Fruit fly (Drosophila melanogaster): ENCODE data around the gene RpL30.

The RpL30 gene

dm6 chr2L:19026491-19027197, 17.5 kb upstream of the RpL30 start (continued):
- TF ChIP-seq CG9797 (GFP tag; optimal IDR thresholded peaks at IDR 0.05) (no peak), jumu (GFP tag; optimal IDR thresholded peaks at IDR 0.05) (no peak), slbo (GFP tag; IDR thresholded peaks at IDR 0.05) (peak; percentile 52; the same call in 1 of the 2 replicates), Dref (GFP tag; IDR thresholded peaks at IDR 0.05) (no peak), Nf-YB (GFP tag; optimal IDR thresholded peaks at IDR 0.05) (peak; percentile 14), CG8089 (GFP tag; optimal IDR thresholded peaks at IDR 0.05) (no peak), disco-r (GFP tag; optimal IDR thresholded peaks at IDR 0.05) (no peak), CG30403 (GFP tag; optimal IDR thresholded peaks at IDR 0.05) (peak; percentile 48), CG8765 (GFP tag; IDR thresholded peaks at IDR 0.05) (no peak), stc (GFP tag; IDR thresholded peaks at IDR 0.05) (peak; percentile 22; the same call in 1 of the 2 replicates), MBD-R2 (GFP tag; IDR thresholded peaks at IDR 0.05) (no peak), GATAe (GFP tag; conservative IDR thresholded peaks at IDR 0.05) (no peak), CG11504 (tag; optimal IDR thresholded peaks at IDR 0.05) (peak; percentile 46), croc (GFP tag; conservative IDR thresholded peaks at IDR 0.05) (peak; percentile 20; the same call in 2 of the 3 replicates), pnt (GFP tag; optimal IDR thresholded peaks at IDR 0.05) (no peak), CG10543 (GFP tag; optimal IDR thresholded peaks at IDR 0.05) (peak; percentile 64), Fer3 (tag; optimal IDR thresholded peaks at IDR 0.05) (peak; percentile 32), Oaz (GFP tag; IDR thresholded peaks at IDR 0.05) (no peak), fd64A (GFP tag; optimal IDR thresholded peaks at IDR 0.05) (no peak), Dp (GFP tag; optimal IDR thresholded peaks at IDR 0.05) (no peak), kay (GFP tag; optimal IDR thresholded peaks at IDR 0.05) (no peak), CG12155 (GFP tag; optimal IDR thresholded peaks at IDR 0.05) (peak; percentile 5), NfI (GFP tag; optimal IDR thresholded peaks at IDR 0.05) (peak; percentile 65), CG18262 (tag; optimal IDR thresholded peaks at IDR 0.05) (peak; percentile 51), so (GFP tag; IDR thresholded peaks at IDR 0.05) (peak; percentile 64; the same call in 1 of the 3 replicates), gt (GFP tag; IDR thresholded peaks at IDR 0.05) (no peak), CG2875 (GFP tag; optimal IDR thresholded peaks at IDR 0.05) (peak; percentile 8), HmgD (GFP tag; optimal IDR thresholded peaks at IDR 0.05) (no peak), CG8281 (tag; optimal IDR thresholded peaks at IDR 0.05) (no peak), Bteb2 (GFP tag; optimal IDR thresholded peaks at IDR 0.05) (peak; percentile 1), stwl (tag; optimal IDR thresholded peaks at IDR 0.05) (no peak), bbx (GFP tag; IDR thresholded peaks at IDR 0.05; ENCODE audit: partially characterized antibody) (no peak), fd96Cb (tag; optimal IDR thresholded peaks at IDR 0.05) (peak; percentile 27), sna (GFP tag; IDR thresholded peaks at IDR 0.05; ENCODE audit: partially characterized antibody) (no peak), kah (GFP tag; optimal IDR thresholded peaks at IDR 0.05) (peak; percentile 28), cwo (GFP tag; optimal IDR thresholded peaks at IDR 0.05) (peak; percentile 68), Elba2 (GFP tag; optimal IDR thresholded peaks at IDR 0.05) (no peak), CG6254 (GFP tag; optimal IDR thresholded peaks at IDR 0.05) (no peak), Ets97D (GFP tag; optimal IDR thresholded peaks at IDR 0.05) (no peak), D (optimal IDR thresholded peaks at IDR 0.05) (no peak), D (GFP tag; optimal IDR thresholded peaks at IDR 0.05) (no peak), HLH4C (GFP tag; IDR thresholded peaks at IDR 0.05; ENCODE audit: partially characterized antibody) (no peak), CG12744 (GFP tag; optimal IDR thresholded peaks at IDR 0.05) (peak; percentile 31), ken (GFP tag; IDR thresholded peaks at IDR 0.05) (0 out of 3 replicates have a peak, but pooled peaks have one; percentile 16), prd (optimal IDR thresholded peaks at IDR 0.05) (no peak), prd (GFP tag; IDR thresholded peaks at IDR 0.05) (peak; percentile 17; the same call in 1 of the 3 replicates), B-H2 (GFP tag; optimal IDR thresholded peaks at IDR 0.05) (peak; percentile 70), Dad (GFP tag; optimal IDR thresholded peaks at IDR 0.05) (no peak), Atf-2 (GFP tag; optimal IDR thresholded peaks at IDR 0.05) (no peak), CG18599 (GFP tag; optimal IDR thresholded peaks at IDR 0.05) (peak; percentile 92)

Measured in whole organism, embryonic.